Worm (Caenorhabditis elegans) whole organism, young adult: ENCODE data around the gene E02H9.13.

Experiments used
- B0035.1 ChIP-seq: sonication (generic microtip); optimal IDR thresholded peaks from 2 replicates; lab custom pipeline; 2016; ENCODE audit warnings: missing genetic modification characterization, mild to moderate bottlenecking, missing compliant biosample characterization, missing genotype, missing genetic modification reagents
- ama-1 ChIP-seq, 3 experiments: fragments of 150-350 bp in 1 of 3; sonication (generic microtip) in 2 of 3; optimal IDR thresholded peaks; 2 replicates each; lab custom pipeline; 2014 to 2018; ENCODE audit warnings: missing biosample characterization in 2 of 3, missing genetic modification characterization in 2 of 3, missing genetic modification reagents in 2 of 3
- aptf-2 ChIP-seq: fragments of 200-800 bp; sonication (Bioruptor generic); conservative IDR thresholded peaks from 2 replicates; pipeline ENCODE4 v1.3.6; 2022; ENCODE audit warnings: missing genetic modification reagents, missing genetic modification characterization, missing compliant biosample characterization
- ceh-79 ChIP-seq: sonication (generic microtip); optimal IDR thresholded peaks from 2 replicates; lab custom pipeline; 2017; ENCODE audit warnings: mild to moderate bottlenecking, missing genetic modification characterization, missing compliant biosample characterization
- xnd-1 ChIP-seq: sonication (generic microtip); optimal IDR thresholded peaks from 2 replicates; lab custom pipeline; 2016; ENCODE audit warnings: missing genotype, missing genetic modification reagents, missing genetic modification characterization, missing compliant biosample characterization

DNA sequence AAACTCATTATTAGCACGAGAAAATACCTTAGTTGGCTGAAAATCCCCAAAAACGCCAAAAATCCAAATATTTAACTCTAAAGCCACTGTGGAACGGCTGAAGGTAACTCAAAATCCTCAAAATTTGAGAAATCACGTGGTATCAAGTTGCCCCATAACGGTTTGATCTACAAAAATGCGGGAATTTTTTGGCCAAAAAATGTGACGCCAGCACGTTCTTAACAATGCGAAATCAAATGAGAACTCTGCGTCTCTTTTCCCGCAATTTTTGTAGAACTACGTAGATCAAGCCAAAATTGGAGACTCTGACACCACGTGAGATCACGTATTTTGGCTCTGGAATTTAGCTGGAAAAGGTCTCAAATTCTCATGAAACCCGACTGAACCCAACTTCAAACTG is 36.2 kb upstream of the E02H9.13 start:
- no peak for TF ChIP-seq ceh-79 (tag; lab: Kevin White, UChicago)
- no peak for TF ChIP-seq B0035.1 (tag; lab: Kevin White, UChicago)
- no peak for TF ChIP-seq xnd-1 (tag; lab: Kevin White, UChicago)
- TF ChIP-seq ama-1 (optimal IDR thresholded peaks at IDR 0.05; lab: Kevin White, UChicago) = no peak
- TF ChIP-seq ama-1 (GFP tag; optimal IDR thresholded peaks at IDR 0.05; lab: Kevin White, UChicago) = no peak
- no peak for TF ChIP-seq aptf-2
